Fruit fly (Drosophila melanogaster): ENCODE data around the gene sturkopf.

sturkopf gene

dm6 chr3L:1302234-1302949 is 10.8 kb downstream of the sturkopf start, which contains the start of the genes Rac1 and Acat2 (continued):
- TF ChIP-seq Taf1 (GFP tag; IDR thresholded peaks at IDR 0.05) (no peak), CG9797 (GFP tag; optimal IDR thresholded peaks at IDR 0.05) (peak; percentile 92), cg (GFP tag; optimal IDR thresholded peaks at IDR 0.05) (no peak), CG10321 (GFP tag; IDR thresholded peaks at IDR 0.05) (no peak), mld (GFP tag; IDR thresholded peaks at IDR 0.05; ENCODE audit: partially characterized antibody) (no peak), Eip74EF (GFP tag; optimal IDR thresholded peaks at IDR 0.05) (no peak), zf30C (GFP tag; optimal IDR thresholded peaks at IDR 0.05) (peak; percentile 20), unc-4 (GFP tag; IDR thresholded peaks at IDR 0.05; ENCODE audit: partially characterized antibody) (no peak), bab2 (GFP tag; optimal IDR thresholded peaks at IDR 0.05) (no peak), Fer1 (GFP tag; optimal IDR thresholded peaks at IDR 0.05) (no peak), CG10267 (tag; optimal IDR thresholded peaks at IDR 0.05) (peak; percentile 50), pb (GFP tag; optimal IDR thresholded peaks at IDR 0.05) (no peak), CG6654 (GFP tag; optimal IDR thresholded peaks at IDR 0.05) (no peak), Ssrp (tag; optimal IDR thresholded peaks at IDR 0.05) (no peak), mirr (GFP tag; optimal IDR thresholded peaks at IDR 0.05) (no peak), insv (GFP tag; optimal IDR thresholded peaks at IDR 0.05) (no peak), CG13624 (GFP tag; optimal IDR thresholded peaks at IDR 0.05) (no peak), ind (GFP tag; optimal IDR thresholded peaks at IDR 0.05) (no peak), Mad (GFP tag; optimal IDR thresholded peaks at IDR 0.05) (no peak), CG14667 (GFP tag; IDR thresholded peaks at IDR 0.05) (no peak), Camta (GFP tag; optimal IDR thresholded peaks at IDR 0.05) (no peak), fd96Cb (tag; optimal IDR thresholded peaks at IDR 0.05) (no peak), ftz-f1 (GFP tag; optimal IDR thresholded peaks at IDR 0.05) (peak; percentile 21), CG4328 (GFP tag; optimal IDR thresholded peaks at IDR 0.05) (no peak), ap (GFP tag; IDR thresholded peaks at IDR 0.05) (no peak), Hmr (GFP tag; optimal IDR thresholded peaks at IDR 0.05) (no peak), pum (GFP tag; optimal IDR thresholded peaks at IDR 0.05) (no peak), CG2678 (tag; optimal IDR thresholded peaks at IDR 0.05) (no peak), CG9215 (GFP tag; IDR thresholded peaks at IDR 0.05) (no peak), nerfin-2 (GFP tag; IDR thresholded peaks at IDR 0.05; ENCODE audit: partially characterized antibody) (no peak), CG15514 (GFP tag; optimal IDR thresholded peaks at IDR 0.05) (peak; percentile 61), Mrtf (GFP tag; IDR thresholded peaks at IDR 0.05) (no peak), CG12769 (tag; optimal IDR thresholded peaks at IDR 0.05) (no peak), shn (GFP tag; optimal IDR thresholded peaks at IDR 0.05) (no peak), CG4424 (GFP tag; optimal IDR thresholded peaks at IDR 0.05) (no peak), CG10959 (GFP tag; IDR thresholded peaks at IDR 0.05) (no peak), az2 (GFP tag; optimal IDR thresholded peaks at IDR 0.05) (no peak), wek (GFP tag; optimal IDR thresholded peaks at IDR 0.05) (no peak), ase (GFP tag; IDR thresholded peaks at IDR 0.05) (no peak), fu2 (GFP tag; optimal IDR thresholded peaks at IDR 0.05) (no peak), CG8388 (GFP tag; optimal IDR thresholded peaks at IDR 0.05) (no peak), Hr51 (GFP tag; optimal IDR thresholded peaks at IDR 0.05) (no peak), sug (tag; optimal IDR thresholded peaks at IDR 0.05) (peak; percentile 37), trh (GFP tag; optimal IDR thresholded peaks at IDR 0.05) (no peak), Hr39 (optimal IDR thresholded peaks at IDR 0.05) (no peak), Sox100B (GFP tag; optimal IDR thresholded peaks at IDR 0.05) (no peak), CG8359 (GFP tag; optimal IDR thresholded peaks at IDR 0.05; ENCODE audit: borderline replicate concordance) (no peak), CrebB (tag; optimal IDR thresholded peaks at IDR 0.05) (no peak), CHES-1-like (GFP tag; optimal IDR thresholded peaks at IDR 0.05) (no peak), HmgZ (tag; optimal IDR thresholded peaks at IDR 0.05) (peak; percentile 17)

All from whole organism, embryonic.